Worm (Caenorhabditis elegans): ENCODE measurements around the gene sft-4.

The sft-4 gene

ce11 chrX:5814342-5814741 lies 33.8 kb upstream of the sft-4 start:
- TF ChIP-seq arid-1 (GFP tag; conservative IDR thresholded peaks at IDR 0.05) = no peak
- TF ChIP-seq lsy-2 (tag; optimal IDR thresholded peaks at IDR 0.05) = no peak
- no peak for TF ChIP-seq skn-1 (tag; optimal IDR thresholded peaks at IDR 0.05)
- peak; percentile 22 for TF ChIP-seq hlh-11 (tag; optimal IDR thresholded peaks at IDR 0.05)
- no peak for TF ChIP-seq egl-43 (GFP tag; IDR thresholded peaks at IDR 0.05)
- TF ChIP-seq tag-97 (GFP tag; IDR thresholded peaks at IDR 0.05) = no peak
- TF ChIP-seq ceh-32 (tag; optimal IDR thresholded peaks at IDR 0.05; ENCODE audit: poor library complexity) = no peak
- TF ChIP-seq dmd-6 (GFP tag; IDR thresholded peaks at IDR 0.05) = peak; percentile 67
- no peak for TF ChIP-seq D1046.2 (GFP tag; IDR thresholded peaks at IDR 0.05)
- TF ChIP-seq lin-39 (tag; optimal IDR thresholded peaks at IDR 0.05) = no peak
- peak; percentile 8 for TF ChIP-seq nhr-25 (tag; optimal IDR thresholded peaks at IDR 0.05; ENCODE audit: borderline replicate concordance, insufficient read depth)
- TF ChIP-seq gei-8 (GFP tag; optimal IDR thresholded peaks at IDR 0.05) = no peak
- no peak for TF ChIP-seq daf-16 (GFP tag; optimal IDR thresholded peaks at IDR 0.05)
- peak; percentile 63 for TF ChIP-seq daf-16 (tag; optimal IDR thresholded peaks at IDR 0.05)
- peak; percentile 39 for TF ChIP-seq nhr-28 (tag; optimal IDR thresholded peaks at IDR 0.05)
- no peak for TF ChIP-seq rbr-2 (tag; optimal IDR thresholded peaks at IDR 0.05)
- TF ChIP-seq nhr-111 (GFP tag; optimal IDR thresholded peaks at IDR 0.05) = no peak
- peak; percentile 20 for TF ChIP-seq dve-1 (tag; optimal IDR thresholded peaks at IDR 0.05; ENCODE audit: insufficient read depth)
- TF ChIP-seq F44E2.7 (GFP tag; IDR thresholded peaks at IDR 0.05) = no peak
- no peak for TF ChIP-seq lin-29 (GFP tag; IDR thresholded peaks at IDR 0.05)

ce11 chrX:5813030-5813429 lies 32.5 kb upstream of the sft-4 start:
- TF ChIP-seq mes-2 (tag; optimal IDR thresholded peaks at IDR 0.05; ENCODE audit: poor library complexity, severe bottlenecking) = peak; percentile 10
- TF ChIP-seq aly-2 (tag; optimal IDR thresholded peaks at IDR 0.05) = no peak
- TF ChIP-seq hlh-30 (tag; optimal IDR thresholded peaks at IDR 0.05; ENCODE audit: insufficient read depth) = peak; percentile 33
- TF ChIP-seq lin-15B (tag; optimal IDR thresholded peaks at IDR 0.05) = no peak
- TF ChIP-seq php-3 (GFP tag; IDR thresholded peaks at IDR 0.05) = peak; percentile 79
- peak; percentile 72 for TF ChIP-seq tra-1 (GFP tag; IDR thresholded peaks at IDR 0.05)
- TF ChIP-seq hlh-11 (tag; optimal IDR thresholded peaks at IDR 0.05) = peak; percentile 87
- no peak for TF ChIP-seq Y105C5A.15 (GFP tag; IDR thresholded peaks at IDR 0.05)
- TF ChIP-seq nhr-77 (tag; optimal IDR thresholded peaks at IDR 0.05) = peak; percentile 62
- TF ChIP-seq mep-1 (tag; optimal IDR thresholded peaks at IDR 0.05) = peak; percentile 23
- peak; percentile 77 for TF ChIP-seq dve-1 (tag; optimal IDR thresholded peaks at IDR 0.05; ENCODE audit: insufficient read depth)
- TF ChIP-seq nhr-25 (tag; optimal IDR thresholded peaks at IDR 0.05; ENCODE audit: borderline replicate concordance, insufficient read depth) = no peak
- TF ChIP-seq dmd-6 (GFP tag; IDR thresholded peaks at IDR 0.05) = peak; percentile 84
- peak; percentile 38 for TF ChIP-seq nhr-48 (tag; optimal IDR thresholded peaks at IDR 0.05)
- TF ChIP-seq nhr-6 (tag; optimal IDR thresholded peaks at IDR 0.05) = peak; percentile 16
- TF ChIP-seq nhr-28 (tag; optimal IDR thresholded peaks at IDR 0.05) = peak; percentile 61
- no peak for TF ChIP-seq daf-16 (GFP tag; optimal IDR thresholded peaks at IDR 0.05)
- TF ChIP-seq daf-16 (tag; optimal IDR thresholded peaks at IDR 0.05) = peak; percentile 83
- peak; percentile 92 for TF ChIP-seq pqm-1 (tag; optimal IDR thresholded peaks at IDR 0.05)
- 0 out of 2 replicates have a peak, but pooled peaks have one; percentile 30 for TF ChIP-seq nhr-41 (GFP tag; IDR thresholded peaks at IDR 0.05)
- TF ChIP-seq sdz-12 (GFP tag; optimal IDR thresholded peaks at IDR 0.05) = no peak
- TF ChIP-seq pha-4 (GFP tag; IDR thresholded peaks at IDR 0.05) = 0 out of 2 replicates have a peak, but pooled peaks have one; percentile 30
- TF ChIP-seq pha-4 (tag; optimal IDR thresholded peaks at IDR 0.05) = no peak

ce11 chrX:5811997-5812562 lies 31.6 kb upstream of the sft-4 start:
- TF ChIP-seq nhr-48 (tag; optimal IDR thresholded peaks at IDR 0.05) = peak; percentile 86
- peak; percentile 89 for TF ChIP-seq mxl-3 (GFP tag; optimal IDR thresholded peaks at IDR 0.05)
- TF ChIP-seq dve-1 (tag; optimal IDR thresholded peaks at IDR 0.05; ENCODE audit: insufficient read depth) = peak; percentile 82
- peak; percentile 67; the same call in 1 of the 2 replicates for TF ChIP-seq ctbp-1 (GFP tag; IDR thresholded peaks at IDR 0.05)
- TF ChIP-seq aha-1 (tag) = peak; percentile 94
- TF ChIP-seq set-16 (GFP tag; IDR thresholded peaks at IDR 0.05) = peak; percentile 83
- TF ChIP-seq nhr-42 (GFP tag; IDR thresholded peaks at IDR 0.05) = no peak
- TF ChIP-seq F10B5.3 (tag; optimal IDR thresholded peaks at IDR 0.05) = peak; percentile 42
- TF ChIP-seq Y5F2A.4 (GFP tag; optimal IDR thresholded peaks at IDR 0.05) = no peak
- TF ChIP-seq saeg-2 (GFP tag; IDR thresholded peaks at IDR 0.05) = 0 out of 2 replicates have a peak, but pooled peaks have one; percentile 63
- peak; percentile 64 to 93 for TF ChIP-seq mdl-1 (tag; optimal IDR thresholded peaks at IDR 0.05)
- TF ChIP-seq daf-16 (GFP tag; optimal IDR thresholded peaks at IDR 0.05) = peak; percentile 43 to 98
- TF ChIP-seq daf-16 (tag; optimal IDR thresholded peaks at IDR 0.05) = peak; percentile 97
- TF ChIP-seq cey-2 (tag; optimal IDR thresholded peaks at IDR 0.05; ENCODE audit: borderline replicate concordance, insufficient read depth) = no peak
- TF ChIP-seq hif-1 (tag; optimal IDR thresholded peaks at IDR 0.05) = peak in 1 of 2 experiments; percentile 79
